Fruit fly (Drosophila melanogaster) whole organism, pupa: ENCODE results near the gene CG11655.

ENCODE experiments used
- CG10348 ChIP-seq: fragments of 200-800 bp; sonication (Bioruptor generic); IDR thresholded peaks from 2 replicates; pipeline ENCODE4 v1.3.6; 2022; ENCODE audit warnings: missing biosample characterization, missing genetic modification characterization
- CG12605 ChIP-seq: fragments of 200-800 bp; sonication (Bioruptor generic); IDR thresholded peaks from 2 replicates; pipeline ENCODE4 v1.3.6; 2022; ENCODE audit warnings: missing biosample characterization, missing genetic modification characterization
- CG13204 ChIP-seq: fragments of 200-800 bp; sonication (Bioruptor generic); optimal IDR thresholded peaks from 2 replicates; lab custom pipeline; 2018; ENCODE audit warnings: missing biosample characterization, mild to moderate bottlenecking, missing genetic modification characterization, moderate library complexity
- CG14655 ChIP-seq: fragments of 200-800 bp; sonication (Bioruptor generic); optimal IDR thresholded peaks from 3 replicates; lab custom pipeline; 2017; ENCODE audit warnings: mild to moderate bottlenecking, missing biosample characterization, missing genetic modification reagents, missing genetic modification characterization
- CG15710 ChIP-seq: fragments of 200-800 bp; sonication (Bioruptor generic); optimal IDR thresholded peaks from 2 replicates; lab custom pipeline; 2018; ENCODE audit warnings: missing biosample characterization, mild to moderate bottlenecking, missing genetic modification characterization, moderate library complexity
- CG17806 ChIP-seq: fragments of 200-800 bp; sonication (Bioruptor generic); optimal IDR thresholded peaks from 2 replicates; lab custom pipeline; 2018; ENCODE audit warnings: missing biosample characterization, mild to moderate bottlenecking, missing genetic modification characterization, moderate library complexity
- CG32121 ChIP-seq: fragments of 200-800 bp; sonication (Bioruptor generic); IDR thresholded peaks from 2 replicates; pipeline ENCODE4 v1.3.6; 2022; ENCODE audit warnings: missing biosample characterization, missing genetic modification characterization
- CG34367 ChIP-seq: fragments of 200-800 bp; sonication (Bioruptor generic); optimal IDR thresholded peaks from 2 replicates; lab custom pipeline; 2018; ENCODE audit warnings: missing biosample characterization, mild to moderate bottlenecking, missing genetic modification characterization
- CG4496 ChIP-seq: fragments of 200-800 bp; sonication (Bioruptor generic); IDR thresholded peaks from 3 replicates; pipeline ENCODE4 v1.3.6; 2022; ENCODE audit warnings: missing biosample characterization, missing genetic modification characterization
- CG8159 ChIP-seq: fragments of 200-800 bp; sonication (Bioruptor generic); optimal IDR thresholded peaks from 3 replicates; lab custom pipeline; 2018; ENCODE audit warnings: missing biosample characterization, mild to moderate bottlenecking, missing genetic modification characterization, moderate library complexity
- CG8301 ChIP-seq: fragments of 200-800 bp; sonication (Bioruptor generic); optimal IDR thresholded peaks from 2 replicates; lab custom pipeline; 2018; ENCODE audit warnings: missing biosample characterization, mild to moderate bottlenecking, missing genetic modification characterization
- CG9948 ChIP-seq: fragments of 200-800 bp; sonication (Bioruptor generic); optimal IDR thresholded peaks from 2 replicates; lab custom pipeline; 2018; ENCODE audit warnings: missing biosample characterization, mild to moderate bottlenecking, missing genetic modification characterization, moderate library complexity
- D1 ChIP-seq: fragments of 200-800 bp; sonication (Bioruptor generic); optimal IDR thresholded peaks from 2 replicates; lab custom pipeline; 2018; ENCODE audit warnings: missing biosample characterization, mild to moderate bottlenecking, missing genetic modification characterization, moderate library complexity
- EcR ChIP-seq: fragments of 200-800 bp; sonication (Bioruptor generic); optimal IDR thresholded peaks from 3 replicates; lab custom pipeline; 2019; ENCODE audit warnings: missing biosample characterization, missing genetic modification characterization, mild to moderate bottlenecking, moderate library complexity, missing genetic modification reagents
- Ets98B ChIP-seq: fragments of 200-800 bp; sonication (Bioruptor generic); IDR thresholded peaks from 2 replicates; pipeline ENCODE4 v1.3.6; 2022; ENCODE audit warnings: missing biosample characterization, missing genetic modification characterization
- Pif1A ChIP-seq: fragments of 200-800 bp; sonication (Bioruptor generic); optimal IDR thresholded peaks from 3 replicates; lab custom pipeline; 2016; ENCODE audit warnings: missing biosample characterization, missing genetic modification characterization
- Pif1B ChIP-seq: fragments of 200-800 bp; sonication (Bioruptor generic); optimal IDR thresholded peaks from 3 replicates; lab custom pipeline; 2016; ENCODE audit warnings: missing biosample characterization, missing genetic modification characterization
- Snoo ChIP-seq: fragments of 200-800 bp; sonication (Bioruptor generic); optimal IDR thresholded peaks from 3 replicates; lab custom pipeline; 2017; ENCODE audit warnings: missing biosample characterization, mild to moderate bottlenecking, missing genetic modification characterization, inconsistent platforms
- fd96Ca ChIP-seq: fragments of 200-800 bp; sonication (Bioruptor generic); IDR thresholded peaks from 3 replicates; pipeline ENCODE4 v1.3.6; 2022; ENCODE audit warnings: missing biosample characterization, missing genetic modification characterization
- gl ChIP-seq: fragments of 200-800 bp; sonication (Bioruptor generic); optimal IDR thresholded peaks from 2 replicates; lab custom pipeline; 2018; ENCODE audit warnings: missing biosample characterization, mild to moderate bottlenecking, missing genetic modification characterization
- rn ChIP-seq: fragments of 200-800 bp; sonication (Bioruptor generic); IDR thresholded peaks from 2 replicates; pipeline ENCODE4 v1.3.6; 2022; ENCODE audit warnings: missing biosample characterization, missing genetic modification characterization

The CG11655 gene

DNA sequence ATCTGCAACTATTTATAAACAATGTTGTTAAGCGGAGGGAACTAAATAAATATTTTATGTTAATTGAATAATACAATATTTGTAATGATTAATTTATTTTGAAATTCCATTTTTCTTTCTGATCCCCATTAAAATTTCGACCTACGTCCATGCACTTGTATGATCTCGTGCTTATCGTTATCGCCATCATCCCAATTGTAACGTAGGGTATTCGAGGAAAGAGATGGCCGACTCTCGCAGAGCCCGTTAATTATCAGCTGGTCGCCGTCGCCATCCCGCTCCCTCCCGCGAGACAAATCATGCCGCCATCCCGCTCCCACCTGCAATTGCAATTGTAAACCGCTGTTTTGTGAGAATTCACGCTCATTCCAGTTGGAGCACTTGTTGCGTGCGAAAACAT is at the start of gene CG11655:
Gene CG11655 (plus strand): TSS at position 351 of the 400 bp plus-strand sequence.
- TF ChIP-seq CG10348 (GFP tag; lab: Robert Waterston, UW) (no peak), CG32121 (GFP tag; lab: Robert Waterston, UW) (no peak), Pif1B (GFP tag; lab: Kevin White, UChicago) (peak; percentile 15), CG34367 (peak; percentile 6), CG8301 (tag; lab: Kevin White, UChicago) (no peak), gl (no peak), fd96Ca (GFP tag; lab: Robert Waterston, UW) (peak; percentile 58; the same call in 1 of the 3 replicates), D1 (tag; lab: Kevin White, UChicago) (no peak), Pif1A (GFP tag; lab: Kevin White, UChicago) (no peak), CG9948 (tag; lab: Kevin White, UChicago) (peak; percentile 17), EcR (GFP tag; lab: Kevin White, UChicago) (no peak), CG4496 (peak; percentile 64), rn (GFP tag; lab: Robert Waterston, UW) (0 out of 2 replicates have a peak, but pooled peaks have one; percentile 20), CG12605 (peak; percentile 72), CG17806 (tag; lab: Kevin White, UChicago) (peak; percentile 11), CG8159 (tag; lab: Kevin White, UChicago) (peak; percentile 38), CG13204 (GFP tag; lab: Kevin White, UChicago) (no peak), CG15710 (tag; lab: Kevin White, UChicago) (peak; percentile 45), Snoo (tag; lab: Kevin White, UChicago) (no peak), Ets98B (GFP tag; lab: Robert Waterston, UW) (peak; percentile 35; the same call in 1 of the 2 replicates)

DNA sequence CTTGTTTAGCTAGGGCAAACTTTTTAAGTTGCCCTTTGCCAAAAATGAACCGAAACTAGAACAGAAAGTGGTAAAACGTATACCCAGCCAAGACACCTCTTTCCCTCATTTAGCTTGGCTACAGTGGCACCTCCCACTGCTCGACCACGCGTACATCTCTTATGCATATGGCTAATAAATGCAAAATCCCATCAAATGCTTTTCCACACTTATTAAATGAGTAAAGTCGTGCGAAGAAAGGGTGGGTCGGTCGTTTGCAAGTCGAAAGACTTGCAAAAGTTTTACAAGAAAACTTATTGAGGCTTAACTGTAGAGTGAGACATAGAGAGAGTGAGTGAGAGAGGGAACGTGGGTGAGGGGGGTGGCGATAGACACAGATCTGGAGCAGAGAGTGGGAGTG is 46.5 kb upstream of the CG11655 start:
- TF ChIP-seq CG32121 (GFP tag; lab: Robert Waterston, UW) (no peak), CG8301 (tag; lab: Kevin White, UChicago) (no peak), Pif1A (GFP tag; lab: Kevin White, UChicago) (no peak), CG15710 (tag; lab: Kevin White, UChicago) (no peak), CG17806 (tag; lab: Kevin White, UChicago) (no peak), CG10348 (GFP tag; lab: Robert Waterston, UW) (no peak), gl (no peak), CG9948 (tag; lab: Kevin White, UChicago) (no peak), Snoo (tag; lab: Kevin White, UChicago) (no peak), rn (GFP tag; lab: Robert Waterston, UW) (no peak)

DNA sequence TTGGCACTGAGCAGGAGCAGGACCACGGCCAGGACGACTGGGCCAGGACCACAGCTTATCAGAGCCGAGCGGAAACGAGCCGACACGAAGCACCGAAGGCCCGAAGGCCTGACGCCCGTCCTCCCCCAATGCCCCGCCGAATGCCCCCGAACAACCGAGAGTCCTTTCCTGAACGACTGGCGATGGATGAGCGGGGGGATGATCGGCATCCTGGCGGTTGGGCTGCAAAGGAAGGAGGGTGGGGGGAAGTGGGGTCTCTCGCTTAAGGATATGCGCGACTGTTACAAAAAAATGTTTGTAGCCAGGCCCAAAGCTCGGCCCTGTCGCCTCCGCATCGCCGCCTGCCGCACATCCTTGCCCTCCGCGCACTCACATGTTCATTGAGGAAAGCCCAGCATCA is 12.0 kb upstream of the CG11655 start, which contains the start of gene Cngl:
Gene Cngl (minus strand): TSS at position 8 of the 400 bp plus-strand sequence.
- TF ChIP-seq CG13204 (GFP tag; lab: Kevin White, UChicago) (peak; percentile 8), CG8159 (tag; lab: Kevin White, UChicago) (no peak), CG15710 (tag; lab: Kevin White, UChicago) (no peak), rn (GFP tag; lab: Robert Waterston, UW) (no peak), CG8301 (tag; lab: Kevin White, UChicago) (no peak)
- TF ChIP-seq, all 21 proteins: peak for 1

DNA sequence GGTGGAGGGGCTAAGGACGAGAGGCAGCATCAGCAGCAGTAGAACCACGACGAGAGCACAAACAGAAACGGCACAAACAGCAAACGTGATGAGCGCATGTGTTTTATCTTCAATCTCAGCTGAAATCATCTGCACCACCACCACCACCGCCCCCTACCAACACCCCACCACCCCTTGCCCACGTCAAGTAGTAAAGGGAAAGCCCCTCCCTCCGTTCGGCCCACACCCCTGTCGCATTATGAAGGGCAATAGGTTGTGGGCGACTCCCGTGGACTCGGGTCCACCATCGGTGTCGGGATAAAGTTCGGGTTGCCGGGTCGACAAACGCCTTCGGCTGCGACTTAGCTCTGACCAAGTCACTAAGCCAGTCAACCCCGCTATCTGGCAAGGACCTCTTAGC is 9.8 kb upstream of the CG11655 start:
- TF ChIP-seq CG34367 (no peak), CG12605 (no peak)

DNA sequence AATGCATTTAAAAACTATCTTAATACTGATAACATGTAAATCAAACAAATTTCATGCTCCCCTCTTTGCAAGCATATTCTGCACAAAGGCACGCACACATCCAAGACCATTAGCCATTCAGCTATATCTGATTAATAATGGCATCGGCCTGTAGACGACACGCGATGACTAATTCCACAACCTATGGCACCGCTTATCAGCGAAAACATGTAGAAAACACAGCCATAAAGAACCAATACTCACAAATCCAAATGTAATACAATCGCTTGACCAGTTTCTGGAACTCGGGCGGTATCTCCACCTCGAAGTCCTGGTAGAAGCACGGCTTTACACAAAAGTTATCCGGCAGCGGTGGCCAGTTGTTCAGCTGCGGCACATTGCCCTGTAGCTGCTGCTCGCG is 5.1 kb upstream of the CG11655 start:
- TF ChIP-seq EcR (GFP tag; lab: Kevin White, UChicago) (peak; percentile 9), CG8301 (tag; lab: Kevin White, UChicago) (no peak)

DNA sequence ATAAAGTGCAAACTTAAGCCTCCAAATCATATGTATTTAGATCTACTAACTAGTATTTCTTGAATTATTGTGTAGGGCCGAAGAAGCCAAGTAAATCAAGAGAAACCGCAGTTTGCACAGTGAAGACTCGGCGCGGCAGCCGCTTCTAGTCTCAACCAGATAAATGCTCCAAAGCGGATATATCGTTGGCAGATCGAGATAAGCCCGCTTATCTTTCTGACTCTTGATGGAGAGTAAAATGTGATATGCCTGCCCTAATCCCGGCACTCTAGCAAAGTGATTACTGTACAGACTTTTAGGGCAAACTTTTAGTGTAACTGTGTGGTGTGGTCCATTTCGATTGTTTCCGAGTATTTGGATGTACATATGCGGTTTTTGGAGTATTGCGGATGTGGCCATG is 4.5 kb upstream of the CG11655 start:
- TF ChIP-seq CG17806 (tag; lab: Kevin White, UChicago) (no peak), CG13204 (GFP tag; lab: Kevin White, UChicago) (no peak), Ets98B (GFP tag; lab: Robert Waterston, UW) (no peak; the same call in 1 of the 2 replicates), CG15710 (tag; lab: Kevin White, UChicago) (no peak), CG9948 (tag; lab: Kevin White, UChicago) (no peak), Pif1B (GFP tag; lab: Kevin White, UChicago) (no peak), D1 (tag; lab: Kevin White, UChicago) (no peak), CG14655 (GFP tag; lab: Kevin White, UChicago) (peak; percentile 9), fd96Ca (GFP tag; lab: Robert Waterston, UW) (peak; percentile 13; the same call in 1 of the 3 replicates), CG4496 (peak; percentile 60; the same call in 1 of the 3 replicates)
